Fruit fly (Drosophila melanogaster) whole organism, wandering third instar larva: Measurements from ENCODE around the gene CG4278.

Source experiments
- CG32264 ChIP-seq: fragments of 200-800 bp; sonication (Bioruptor generic); optimal IDR thresholded peaks from 2 replicates; lab custom pipeline; 2016; ENCODE audit warnings: missing biosample characterization, missing genetic modification characterization
- CG9705 ChIP-seq: fragments of 200-800 bp; sonication (Bioruptor generic); optimal IDR thresholded peaks from 2 replicates; lab custom pipeline; 2018; ENCODE audit warnings: missing biosample characterization, mild to moderate bottlenecking, missing genetic modification characterization
- Dfd ChIP-seq: fragments of >200 bp; optimal IDR thresholded peaks from 2 replicates; lab custom pipeline; 2017; ENCODE audit warnings: missing biosample characterization, missing genetic modification characterization
- GATAd ChIP-seq: sonication (Bioruptor generic); optimal IDR thresholded peaks from 2 replicates; lab custom pipeline; 2016; ENCODE audit warnings: missing biosample characterization, missing genetic modification characterization
- Hr78 ChIP-seq: fragments of >200 bp; optimal IDR thresholded peaks from 2 replicates; lab custom pipeline; 2017; ENCODE audit warnings: missing biosample characterization, missing genetic modification characterization
- Myc ChIP-seq: fragments of >200 bp; optimal IDR thresholded peaks from 2 replicates; lab custom pipeline; 2017
- usp ChIP-seq: fragments of >200 bp; optimal IDR thresholded peaks from 2 replicates; lab custom pipeline; 2017; ENCODE audit warnings: missing biosample characterization, missing genetic modification characterization

- no peak for TF ChIP-seq usp (GFP tag; lab: Kevin White, UChicago)
- no peak for TF ChIP-seq Hr78
- TF ChIP-seq CG32264 (GFP tag; lab: Kevin White, UChicago) = no peak
- TF ChIP-seq GATAd (GFP tag; lab: Kevin White, UChicago) = no peak
- TF ChIP-seq Dfd (GFP tag; lab: Kevin White, UChicago) = no peak
- no peak for TF ChIP-seq CG9705 (GFP tag; lab: Kevin White, UChicago)
- no peak for TF ChIP-seq Myc (lab: Kevin White, UChicago)
Observed at dm6 chr2L:16326892-16327291, at the start of gene CG4278.
